Fruit fly (Drosophila melanogaster) whole organism, embryonic: ENCODE results near the gene Mics1.

ENCODE experiments used
- Atf3 ChIP-seq: fragments of 200-800 bp; sonication (Bioruptor generic); optimal IDR thresholded peaks from 3 replicates; lab custom pipeline; 2016; ENCODE audit warnings: missing biosample characterization, missing genetic modification characterization
- Awh ChIP-seq: fragments of 200-800 bp; sonication (Bioruptor generic); IDR thresholded peaks from 2 replicates; pipeline ENCODE4, ENCODE4 v1.3.6; 2022; ENCODE audit warnings: missing biosample characterization, missing genetic modification characterization
- CG10321 ChIP-seq: fragments of 200-800 bp; sonication (Bioruptor generic); IDR thresholded peaks from 2 replicates; pipeline ENCODE4 v1.3.6; 2022; ENCODE audit warnings: missing biosample characterization, missing genetic modification characterization
- CG11398 ChIP-seq: fragments of 200-800 bp; sonication (Bioruptor generic); optimal IDR thresholded peaks from 2 replicates; lab custom pipeline; 2016; ENCODE audit warnings: missing biosample characterization, missing genetic modification characterization
- CG11696 ChIP-seq: fragments of 200-800 bp; sonication (Bioruptor generic); IDR thresholded peaks from 2 replicates; pipeline ENCODE4 v1.3.6; 2022; ENCODE audit warnings: missing biosample characterization, missing genetic modification characterization
- CG12219 ChIP-seq: fragments of 200-800 bp; sonication (Bioruptor generic); optimal IDR thresholded peaks from 3 replicates; lab custom pipeline; 2018; ENCODE audit warnings: missing biosample characterization, mild to moderate bottlenecking, missing genetic modification characterization
- CG17186 ChIP-seq: fragments of 200-800 bp; sonication (Bioruptor generic); optimal IDR thresholded peaks from 3 replicates; lab custom pipeline; 2017; ENCODE audit warnings: missing biosample characterization, missing genetic modification reagents, missing genetic modification characterization
- CG1792 ChIP-seq: fragments of 200-800 bp; sonication (Bioruptor generic); optimal IDR thresholded peaks from 2 replicates; lab custom pipeline; 2016; ENCODE audit warnings: missing biosample characterization, missing genetic modification characterization
- CG18619 ChIP-seq: fragments of 200-800 bp; sonication (Bioruptor generic); optimal IDR thresholded peaks from 3 replicates; lab custom pipeline; 2017; ENCODE audit warnings: missing biosample characterization, mild to moderate bottlenecking, missing genetic modification characterization
- CG2202 ChIP-seq: fragments of 200-800 bp; sonication (Bioruptor generic); optimal IDR thresholded peaks from 2 replicates; lab custom pipeline; 2018; ENCODE audit warnings: missing biosample characterization, mild to moderate bottlenecking, missing genetic modification characterization
- CG2712 ChIP-seq: fragments of 200-800 bp; optimal IDR thresholded peaks from 3 replicates; lab custom pipeline; 2019; ENCODE audit warnings: missing biosample characterization, mild to moderate bottlenecking, missing genetic modification characterization, moderate library complexity
- CG30403 ChIP-seq: fragments of 200-800 bp; sonication (Bioruptor generic); optimal IDR thresholded peaks from 3 replicates; lab custom pipeline; 2016; ENCODE audit warnings: missing biosample characterization, missing genetic modification characterization
- CG32767 ChIP-seq: fragments of 200-800 bp; sonication (Bioruptor generic); IDR thresholded peaks from 2 replicates; pipeline ENCODE4 v1.3.6; 2022; ENCODE audit warnings: missing biosample characterization, missing genetic modification characterization
- CG43689 ChIP-seq: fragments of 200-800 bp; sonication (Bioruptor generic); IDR thresholded peaks from 2 replicates; pipeline ENCODE4 v1.3.6; 2022; ENCODE audit warnings: missing biosample characterization, missing genetic modification characterization
- CG4404 ChIP-seq: fragments of 200-800 bp; sonication (Bioruptor generic); IDR thresholded peaks from 2 replicates; pipeline ENCODE4 v1.3.6; 2022; ENCODE audit warnings: missing biosample characterization, missing genetic modification characterization
- CG6683 ChIP-seq: fragments of 200-800 bp; sonication (Bioruptor generic); optimal IDR thresholded peaks from 2 replicates; lab custom pipeline; 2017; ENCODE audit warnings: missing biosample characterization, mild to moderate bottlenecking, missing genetic modification characterization, missing genetic modification reagents
- CG7271 ChIP-seq: fragments of 200-800 bp; sonication (Bioruptor generic); optimal IDR thresholded peaks from 2 replicates; lab custom pipeline; 2018; ENCODE audit warnings: missing biosample characterization, mild to moderate bottlenecking, missing genetic modification characterization, moderate library complexity
- CG7928 ChIP-seq: fragments of 200-800 bp; sonication (Bioruptor generic); optimal IDR thresholded peaks from 2 replicates; lab custom pipeline; 2017; ENCODE audit warnings: missing biosample characterization, mild to moderate bottlenecking, missing genetic modification characterization
- CG8290 ChIP-seq, 3 experiments: fragments of 200-800 bp; sonication (Bioruptor generic); optimal IDR thresholded peaks; 2 replicates each; lab custom pipeline; 2016 to 2019; ENCODE audit warnings: missing biosample characterization in 3 of 3, missing genetic modification characterization in 3 of 3, mild to moderate bottlenecking in 2 of 3, moderate library complexity in 1 of 3
- CG9215 ChIP-seq: fragments of 200-800 bp; sonication (Bioruptor generic); IDR thresholded peaks from 2 replicates; pipeline ENCODE4 v1.3.6; 2022; ENCODE audit warnings: missing biosample characterization, missing genetic modification characterization
- CG9727 ChIP-seq: fragments of 200-800 bp; sonication (Bioruptor generic); optimal IDR thresholded peaks from 3 replicates; lab custom pipeline; 2017; ENCODE audit warnings: missing biosample characterization, mild to moderate bottlenecking, missing genetic modification characterization
- D19A ChIP-seq: fragments of 200-800 bp; optimal IDR thresholded peaks from 3 replicates; lab custom pipeline; 2019; ENCODE audit warnings: missing biosample characterization, mild to moderate bottlenecking, missing genetic modification characterization, moderate library complexity
- Dip2 ChIP-seq: fragments of 200-800 bp; sonication (Bioruptor generic); IDR thresholded peaks from 2 replicates; pipeline ENCODE4 v1.3.6; 2022; ENCODE audit warnings: missing biosample characterization, missing genetic modification characterization
- Mad ChIP-seq: fragments of 200-800 bp; sonication (Bioruptor generic); optimal IDR thresholded peaks from 2 replicates; lab custom pipeline; 2016; ENCODE audit warnings: missing biosample characterization, missing genetic modification characterization
- Med ChIP-seq: fragments of 200-800 bp; sonication (Bioruptor generic); peaks from one replicate; lab custom pipeline; 2016; ENCODE audit warnings: missing biosample characterization, missing genetic modification characterization, mild to moderate bottlenecking, inconsistent platforms, moderate library complexity
- Myb ChIP-seq: fragments of 200-800 bp; sonication (Bioruptor generic); optimal IDR thresholded peaks from 2 replicates; lab custom pipeline; 2016; ENCODE audit warnings: missing biosample characterization, missing genetic modification characterization
- PHDP ChIP-seq: fragments of 200-800 bp; sonication (Bioruptor generic); optimal IDR thresholded peaks from 3 replicates; lab custom pipeline; 2018; ENCODE audit warnings: missing biosample characterization, mild to moderate bottlenecking, missing genetic modification characterization, moderate library complexity
- Ravus ChIP-seq: fragments of 200-800 bp; sonication (Bioruptor generic); IDR thresholded peaks from 2 replicates; pipeline ENCODE4 v1.3.6; 2022; ENCODE audit warnings: missing biosample characterization, missing genetic modification characterization
- Six4 ChIP-seq: fragments of 200-800 bp; sonication (Bioruptor generic); optimal IDR thresholded peaks from 2 replicates; lab custom pipeline; 2016; ENCODE audit warnings: missing biosample characterization, missing genetic modification characterization
- bcd ChIP-seq: fragments of 200-800 bp; sonication (Bioruptor generic); optimal IDR thresholded peaks from 2 replicates; lab custom pipeline; 2017; ENCODE audit warnings: missing biosample characterization, mild to moderate bottlenecking, missing genetic modification characterization
- bsh ChIP-seq, 2 experiments: fragments of 200-800 bp; sonication (Bioruptor generic); optimal IDR thresholded peaks; 2 replicates each; lab custom pipeline; 2017 to 2018; ENCODE audit warnings: mild to moderate bottlenecking in 2 of 2, missing biosample characterization in 2 of 2, missing genetic modification characterization in 2 of 2, moderate library complexity in 1 of 2
- cg ChIP-seq: fragments of 200-800 bp; sonication (Bioruptor generic); optimal IDR thresholded peaks from 3 replicates; lab custom pipeline; 2019; ENCODE audit warnings: missing biosample characterization, mild to moderate bottlenecking, missing genetic modification characterization, moderate library complexity
- chif ChIP-seq, 2 experiments: fragments of 200-800 bp; sonication (Bioruptor generic); optimal IDR thresholded peaks; 3 replicates each; lab custom pipeline; 2016; ENCODE audit warnings: missing biosample characterization in 2 of 2, missing genetic modification characterization in 2 of 2
- corto ChIP-seq: fragments of 200-800 bp; sonication (Bioruptor generic); optimal IDR thresholded peaks from 2 replicates; lab custom pipeline; 2016; ENCODE audit warnings: missing biosample characterization, mild to moderate bottlenecking, missing genetic modification characterization, moderate library complexity
- emc ChIP-seq: fragments of 200-800 bp; sonication (Bioruptor generic); optimal IDR thresholded peaks from 2 replicates; lab custom pipeline; 2016; ENCODE audit warnings: missing biosample characterization, missing genetic modification characterization
- grau ChIP-seq: fragments of 200-800 bp; optimal IDR thresholded peaks from 3 replicates; lab custom pipeline; 2019; ENCODE audit warnings: missing biosample characterization, mild to moderate bottlenecking, missing genetic modification characterization, moderate library complexity
- h ChIP-seq: fragments of >200 bp; optimal IDR thresholded peaks from 2 replicates; lab custom pipeline; 2017
- her ChIP-seq: fragments of 200-800 bp; sonication (Bioruptor generic); optimal IDR thresholded peaks from 2 replicates; lab custom pipeline; 2016; ENCODE audit warnings: missing biosample characterization, missing genetic modification characterization
- lola ChIP-seq, 3 experiments: fragments of >200 bp in 2 of 3; fragments of 200-800 bp in 1 of 3; sonication (Bioruptor generic) in 1 of 3; optimal IDR thresholded peaks; 2 replicates each; lab custom pipeline; 2017 to 2019; ENCODE audit warnings: missing biosample characterization in 3 of 3, missing genetic modification characterization in 3 of 3, mild to moderate bottlenecking in 1 of 3, moderate library complexity in 1 of 3
- mirr ChIP-seq: fragments of 200-800 bp; sonication (Bioruptor generic); optimal IDR thresholded peaks from 3 replicates; lab custom pipeline; 2018; ENCODE audit warnings: missing biosample characterization, mild to moderate bottlenecking, missing genetic modification characterization
- pb ChIP-seq: fragments of 200-800 bp; sonication (Bioruptor generic); optimal IDR thresholded peaks from 3 replicates; lab custom pipeline; 2016; ENCODE audit warnings: missing biosample characterization, missing genetic modification characterization
- pita ChIP-seq: fragments of 200-800 bp; sonication (Bioruptor generic); optimal IDR thresholded peaks from 2 replicates; lab custom pipeline; 2017; ENCODE audit warnings: missing biosample characterization, mild to moderate bottlenecking, missing genetic modification characterization
- pros ChIP-seq: fragments of 200-800 bp; sonication (Bioruptor generic); optimal IDR thresholded peaks from 3 replicates; lab custom pipeline; 2019; ENCODE audit warnings: missing biosample characterization, mild to moderate bottlenecking, missing genetic modification characterization, moderate library complexity
- pzg ChIP-seq: fragments of 200-800 bp; sonication (Bioruptor generic); optimal IDR thresholded peaks from 3 replicates; lab custom pipeline; 2018; ENCODE audit warnings: missing biosample characterization, mild to moderate bottlenecking, missing genetic modification characterization, moderate library complexity
- row ChIP-seq: fragments of 200-800 bp; sonication (Bioruptor generic); IDR thresholded peaks from 3 replicates; pipeline ENCODE4 v1.3.6; 2022; ENCODE audit warnings: missing biosample characterization, missing genetic modification characterization
- schlank ChIP-seq: fragments of 200-800 bp; sonication (Bioruptor generic); optimal IDR thresholded peaks from 2 replicates; lab custom pipeline; 2018; ENCODE audit warnings: missing biosample characterization, mild to moderate bottlenecking, missing genetic modification characterization
- sens-2 ChIP-seq: fragments of 200-800 bp; sonication (Bioruptor generic); IDR thresholded peaks from 2 replicates; pipeline ENCODE4 v1.3.6; 2022; ENCODE audit warnings: missing biosample characterization, missing genetic modification characterization
- slou ChIP-seq: fragments of 200-800 bp; sonication (Bioruptor generic); optimal IDR thresholded peaks from 3 replicates; lab custom pipeline; 2016; ENCODE audit warnings: missing biosample characterization, missing genetic modification characterization
- ssp ChIP-seq: fragments of 200-800 bp; sonication (Bioruptor generic); IDR thresholded peaks from 2 replicates; pipeline ENCODE4 v1.3.6; 2022; ENCODE audit warnings: missing biosample characterization, missing genetic modification characterization
- tap ChIP-seq: fragments of 200-800 bp; optimal IDR thresholded peaks from 3 replicates; lab custom pipeline; 2019; ENCODE audit warnings: missing biosample characterization, mild to moderate bottlenecking, missing genetic modification characterization, moderate library complexity
- toy ChIP-seq: fragments of 200-800 bp; sonication (Bioruptor generic); IDR thresholded peaks from 2 replicates; pipeline ENCODE4 v1.3.6; 2022; ENCODE audit warnings: missing biosample characterization, missing genetic modification characterization
- z ChIP-seq: fragments of 200-800 bp; sonication (Bioruptor generic); IDR thresholded peaks from 3 replicates; pipeline ENCODE4 v1.3.6; 2022; ENCODE audit warnings: missing biosample characterization, missing genetic modification characterization

Gene Mics1

dm6 chr3R:7500513-7500912 is 1.7 kb downstream of the Mics1 start (continued):
- TF ChIP-seq pb (GFP tag; lab: Kevin White, UChicago) (no peak), ssp (GFP tag; lab: Robert Waterston, UW) (no peak), her (GFP tag; lab: Kevin White, UChicago) (no peak), CG11696 (no peak), CG32767 (GFP tag; lab: Robert Waterston, UW) (0 out of 2 replicates have a peak, but pooled peaks have one; percentile 40), Atf3 (GFP tag; lab: Kevin White, UChicago) (no peak), pita (GFP tag; lab: Kevin White, UChicago) (no peak), h (lab: Kevin White, UChicago) (no peak), CG6683 (no peak), CG9727 (GFP tag; lab: Kevin White, UChicago) (peak; percentile 10), bcd (GFP tag; lab: Kevin White, UChicago) (peak; percentile 17), cg (GFP tag; lab: Kevin White, UChicago) (no peak), Awh (GFP tag; lab: Robert Waterston, UW) (no peak), Mad (GFP tag; lab: Kevin White, UChicago) (no peak), CG9215 (GFP tag; lab: Robert Waterston, UW) (no peak), CG7271 (tag; lab: Kevin White, UChicago) (no peak), row (GFP tag; lab: Robert Waterston, UW) (peak; percentile 70), Dip2 (GFP tag; lab: Robert Waterston, UW) (no peak), CG4404 (no peak), Ravus (GFP tag; lab: Robert Waterston, UW) (no peak; the same call in 1 of the 2 replicates), sens-2 (GFP tag; lab: Robert Waterston, UW) (no peak), emc (GFP tag; lab: Kevin White, UChicago) (no peak), D19A (tag; lab: Kevin White, UChicago) (no peak), lola (GFP tag; optimal IDR thresholded peaks at IDR 0.05; lab: Kevin White, UChicago) (no peak), grau (peak; percentile 44), Myb (GFP tag; lab: Kevin White, UChicago) (no peak), bsh (GFP tag; optimal IDR thresholded peaks at IDR 0.05; lab: Kevin White, UChicago) (no peak), tap (tag; lab: Kevin White, UChicago) (no peak), pzg (no peak), CG10321 (GFP tag; lab: Robert Waterston, UW) (no peak), Six4 (no peak), pros (GFP tag; lab: Kevin White, UChicago) (no peak), Med (peak; percentile 84), PHDP (tag; lab: Kevin White, UChicago) (peak; percentile 52), CG1792 (GFP tag; lab: Kevin White, UChicago) (no peak), CG7928 (GFP tag; lab: Kevin White, UChicago) (no peak), CG8290 (GFP tag; optimal IDR thresholded peaks at IDR 0.05; lab: Kevin White, UChicago) (no peak), CG8290 (tag; optimal IDR thresholded peaks at IDR 0.05; lab: Kevin White, UChicago) (peak in 1 of 2 experiments; percentile 6), CG30403 (GFP tag; lab: Kevin White, UChicago) (peak; percentile 4), CG12219 (GFP tag; lab: Kevin White, UChicago) (no peak), schlank (tag; lab: Kevin White, UChicago) (no peak), slou (GFP tag; lab: Kevin White, UChicago) (peak; percentile 18), CG11398 (no peak), CG2712 (tag; lab: Kevin White, UChicago) (no peak), mirr (no peak), CG43689 (GFP tag; lab: Robert Waterston, UW) (no peak), CG17186 (GFP tag; lab: Kevin White, UChicago) (no peak), toy (GFP tag; lab: Robert Waterston, UW) (no peak), CG2202 (tag; lab: Kevin White, UChicago) (no peak), z (GFP tag; lab: Robert Waterston, UW) (no peak), CG18619 (GFP tag; lab: Kevin White, UChicago) (no peak), chif (GFP tag; optimal IDR thresholded peaks at IDR 0.05; lab: Kevin White, UChicago) (no peak), corto (no peak)
